Fruit fly (Drosophila melanogaster) whole organism, embryonic: Measurements from ENCODE around the gene Sfp33A1.

Source experiments
- CG10267 ChIP-seq: fragments of 200-800 bp; sonication (Bioruptor generic); optimal IDR thresholded peaks from 2 replicates; lab custom pipeline; 2018; ENCODE audit warnings: missing biosample characterization, mild to moderate bottlenecking, missing genetic modification characterization, moderate library complexity
- CG10543 ChIP-seq: fragments of 200-800 bp; sonication (Bioruptor generic); optimal IDR thresholded peaks from 3 replicates; lab custom pipeline; 2017; ENCODE audit warnings: missing biosample characterization, mild to moderate bottlenecking, missing genetic modification characterization, moderate library complexity
- CG14441 ChIP-seq: fragments of 200-800 bp; sonication (Bioruptor generic); IDR thresholded peaks from 2 replicates; pipeline ENCODE4 v1.3.6; 2022; ENCODE audit warnings: missing biosample characterization, missing genetic modification characterization
- CG14860 ChIP-seq: fragments of 200-800 bp; sonication (Bioruptor generic); IDR thresholded peaks from 3 replicates; pipeline ENCODE4 v1.3.6; 2022; ENCODE audit warnings: missing biosample characterization, missing genetic modification characterization; ENCODE audit not compliant: partially characterized antibody
- CG15073 ChIP-seq: fragments of 200-800 bp; sonication (Bioruptor generic); optimal IDR thresholded peaks from 2 replicates; lab custom pipeline; 2016; ENCODE audit warnings: missing biosample characterization, missing genetic modification characterization
- CG17912 ChIP-seq: fragments of 200-800 bp; sonication (Bioruptor generic); optimal IDR thresholded peaks from 2 replicates; lab custom pipeline; 2018; ENCODE audit warnings: missing biosample characterization, mild to moderate bottlenecking, missing genetic modification characterization
- CG18599 ChIP-seq: fragments of 200-800 bp; sonication (Bioruptor generic); optimal IDR thresholded peaks from 3 replicates; lab custom pipeline; 2017; ENCODE audit warnings: missing biosample characterization, missing genetic modification characterization, mild to moderate bottlenecking, moderate library complexity, missing genetic modification reagents
- CG2199 ChIP-seq: fragments of 200-800 bp; sonication (Bioruptor generic); IDR thresholded peaks from 3 replicates; pipeline ENCODE4 v1.3.6; 2022; ENCODE audit warnings: missing biosample characterization, missing genetic modification characterization
- CG3281 ChIP-seq: fragments of 200-800 bp; sonication (Bioruptor generic); optimal IDR thresholded peaks from 3 replicates; lab custom pipeline; 2017; ENCODE audit warnings: missing biosample characterization, mild to moderate bottlenecking, missing genetic modification characterization
- CG34376 ChIP-seq: fragments of 200-800 bp; sonication (Bioruptor generic); optimal IDR thresholded peaks from 2 replicates; lab custom pipeline; 2018; ENCODE audit warnings: missing biosample characterization, mild to moderate bottlenecking, missing genetic modification characterization
- CG42726 ChIP-seq: fragments of 200-800 bp; sonication (Bioruptor generic); IDR thresholded peaks from 2 replicates; pipeline ENCODE4 v1.3.6; 2022; ENCODE audit warnings: missing biosample characterization, missing genetic modification characterization; ENCODE audit not compliant: partially characterized antibody
- CG6689 ChIP-seq: fragments of 200-800 bp; sonication (Bioruptor generic); IDR thresholded peaks from 2 replicates; pipeline ENCODE4 v1.3.6; 2022; ENCODE audit warnings: missing biosample characterization, missing genetic modification characterization
- CG6813 ChIP-seq: fragments of 200-800 bp; sonication (Bioruptor generic); optimal IDR thresholded peaks from 2 replicates; lab custom pipeline; 2017; ENCODE audit warnings: missing biosample characterization, missing genetic modification characterization, mild to moderate bottlenecking, moderate library complexity, missing genetic modification reagents
- CG7963 ChIP-seq: fragments of 200-800 bp; sonication (Bioruptor generic); IDR thresholded peaks from 3 replicates; pipeline ENCODE4 v1.3.6; 2022; ENCODE audit warnings: missing biosample characterization, missing genetic modification characterization; ENCODE audit not compliant: partially characterized antibody
- CG8290 ChIP-seq, 3 experiments: fragments of 200-800 bp; sonication (Bioruptor generic); optimal IDR thresholded peaks; 2 replicates each; lab custom pipeline; 2016 to 2019; ENCODE audit warnings: missing biosample characterization in 3 of 3, missing genetic modification characterization in 3 of 3, mild to moderate bottlenecking in 2 of 3, moderate library complexity in 1 of 3
- CG8359 ChIP-seq: fragments of 200-800 bp; sonication (Bioruptor generic); optimal IDR thresholded peaks from 2 replicates; lab custom pipeline; 2017; ENCODE audit warnings: missing biosample characterization, mild to moderate bottlenecking, missing genetic modification characterization, borderline replicate concordance
- E2f1 ChIP-seq: fragments of 200-800 bp; sonication (Bioruptor generic); IDR thresholded peaks from 2 replicates; pipeline ENCODE4 v1.3.6; 2022; ENCODE audit warnings: missing biosample characterization, missing genetic modification characterization
- Ets65A ChIP-seq: fragments of 200-800 bp; sonication (Bioruptor generic); peaks from one replicate; lab custom pipeline; 2016; ENCODE audit warnings: missing biosample characterization, missing genetic modification characterization
- Fer1 ChIP-seq: fragments of 200-800 bp; sonication (Bioruptor generic); optimal IDR thresholded peaks from 2 replicates; lab custom pipeline; 2017; ENCODE audit warnings: missing biosample characterization, mild to moderate bottlenecking, missing genetic modification characterization
- GATAe ChIP-seq: fragments of 200-800 bp; sonication (Bioruptor generic); conservative IDR thresholded peaks from 2 replicates; pipeline ENCODE4 v1.3.6; 2022; ENCODE audit warnings: missing biosample characterization, missing genetic modification characterization
- HHEX ChIP-seq: fragments of 200-800 bp; sonication (Bioruptor generic); optimal IDR thresholded peaks from 3 replicates; lab custom pipeline; 2017; ENCODE audit warnings: missing biosample characterization, mild to moderate bottlenecking, missing genetic modification characterization, missing genetic modification reagents
- Hey ChIP-seq: fragments of 200-800 bp; sonication (Bioruptor generic); optimal IDR thresholded peaks from 3 replicates; lab custom pipeline; 2018; ENCODE audit warnings: missing biosample characterization, mild to moderate bottlenecking, missing genetic modification characterization
- NFAT ChIP-seq: fragments of 200-800 bp; sonication (Bioruptor generic); IDR thresholded peaks from 2 replicates; pipeline ENCODE4 v1.3.6; 2022; ENCODE audit warnings: missing biosample characterization, missing genetic modification characterization
- Neu2 ChIP-seq: fragments of 200-800 bp; sonication (Bioruptor generic); optimal IDR thresholded peaks from 3 replicates; lab custom pipeline; 2016; ENCODE audit warnings: missing biosample characterization, missing genetic modification characterization, borderline replicate concordance
- Nf-YB ChIP-seq: fragments of 200-800 bp; sonication (Bioruptor generic); optimal IDR thresholded peaks from 3 replicates; lab custom pipeline; 2019; ENCODE audit warnings: missing biosample characterization, mild to moderate bottlenecking, missing genetic modification characterization, moderate library complexity
- Nf-YC ChIP-seq: fragments of 200-800 bp; optimal IDR thresholded peaks from 3 replicates; lab custom pipeline; 2019; ENCODE audit warnings: missing biosample characterization, mild to moderate bottlenecking, missing genetic modification characterization, moderate library complexity
- Ptx1 ChIP-seq: fragments of 200-800 bp; sonication (Bioruptor generic); IDR thresholded peaks from 2 replicates; pipeline ENCODE4 v1.3.6; 2022; ENCODE audit warnings: missing biosample characterization, missing genetic modification characterization
- Stat92E ChIP-seq, 3 experiments: fragments of >200 bp in 2 of 3; fragments of 200-800 bp in 1 of 3; sonication (Bioruptor generic) in 1 of 3; optimal IDR thresholded peaks; 2 replicates each; lab custom pipeline; 2017 to 2019; ENCODE audit warnings: missing biosample characterization in 3 of 3, missing genetic modification characterization in 3 of 3, mild to moderate bottlenecking in 1 of 3, moderate library complexity in 1 of 3
- Vsx1 ChIP-seq: fragments of 200-800 bp; sonication (Bioruptor generic); optimal IDR thresholded peaks from 2 replicates; lab custom pipeline; 2017; ENCODE audit warnings: missing biosample characterization, mild to moderate bottlenecking, missing genetic modification characterization, missing genetic modification reagents
- bab2 ChIP-seq: fragments of 200-800 bp; sonication (Bioruptor generic); optimal IDR thresholded peaks from 2 replicates; lab custom pipeline; 2016; ENCODE audit warnings: missing biosample characterization, missing genetic modification characterization
- bsh ChIP-seq, 2 experiments: fragments of 200-800 bp; sonication (Bioruptor generic); optimal IDR thresholded peaks; 2 replicates each; lab custom pipeline; 2017 to 2018; ENCODE audit warnings: mild to moderate bottlenecking in 2 of 2, missing biosample characterization in 2 of 2, missing genetic modification characterization in 2 of 2, moderate library complexity in 1 of 2
- chinmo ChIP-seq: fragments of 200-800 bp; sonication (Bioruptor generic); IDR thresholded peaks from 4 replicates; pipeline ENCODE4 v1.3.6; 2022; ENCODE audit warnings: missing biosample characterization, missing genetic modification characterization; ENCODE audit not compliant: partially characterized antibody
- dati ChIP-seq: fragments of 200-800 bp; sonication (Bioruptor generic); IDR thresholded peaks from 2 replicates; pipeline ENCODE4 v1.3.6; 2022; ENCODE audit warnings: missing biosample characterization, missing genetic modification characterization
- exex ChIP-seq: fragments of 200-800 bp; sonication (Bioruptor generic); optimal IDR thresholded peaks from 4 replicates; lab custom pipeline; 2018; ENCODE audit warnings: missing biosample characterization, mild to moderate bottlenecking, missing genetic modification characterization, moderate library complexity
- grn ChIP-seq: fragments of 200-800 bp; sonication (Bioruptor generic); optimal IDR thresholded peaks from 3 replicates; lab custom pipeline; 2017; ENCODE audit warnings: missing biosample characterization, missing genetic modification characterization
- hb ChIP-seq: fragments of 200-800 bp; sonication (Bioruptor generic); IDR thresholded peaks from 3 replicates; pipeline ENCODE4 v1.3.6; 2022; ENCODE audit warnings: missing biosample characterization, missing genetic modification characterization; ENCODE audit not compliant: partially characterized antibody
- ind ChIP-seq: fragments of 200-800 bp; sonication (Bioruptor generic); optimal IDR thresholded peaks from 3 replicates; lab custom pipeline; 2016; ENCODE audit warnings: missing biosample characterization, missing genetic modification characterization
- lab ChIP-seq: fragments of 200-800 bp; sonication (Bioruptor generic); optimal IDR thresholded peaks from 3 replicates; lab custom pipeline; 2017; ENCODE audit warnings: missing biosample characterization, missing genetic modification characterization, mild to moderate bottlenecking, moderate library complexity, missing genetic modification reagents
- mirr ChIP-seq: fragments of 200-800 bp; sonication (Bioruptor generic); optimal IDR thresholded peaks from 3 replicates; lab custom pipeline; 2018; ENCODE audit warnings: missing biosample characterization, mild to moderate bottlenecking, missing genetic modification characterization
- run ChIP-seq: fragments of 200-800 bp; sonication (Bioruptor generic); optimal IDR thresholded peaks from 3 replicates; lab custom pipeline; 2018; ENCODE audit warnings: missing biosample characterization, mild to moderate bottlenecking, missing genetic modification characterization
- salm ChIP-seq: fragments of 200-800 bp; sonication (Bioruptor generic); optimal IDR thresholded peaks from 2 replicates; lab custom pipeline; 2018; ENCODE audit warnings: missing biosample characterization, mild to moderate bottlenecking, missing genetic modification characterization
- sd ChIP-seq: fragments of 200-800 bp; sonication (Bioruptor generic); optimal IDR thresholded peaks from 3 replicates; lab custom pipeline; 2018; ENCODE audit warnings: missing biosample characterization, mild to moderate bottlenecking, missing genetic modification characterization, moderate library complexity
- sens ChIP-seq: fragments of 200-800 bp; sonication (Bioruptor generic); peaks from one replicate; lab custom pipeline; 2016; ENCODE audit warnings: missing biosample characterization, missing genetic modification characterization
- sisA ChIP-seq: fragments of 200-800 bp; sonication (Bioruptor generic); IDR thresholded peaks from 2 replicates; pipeline ENCODE4 v1.3.6; 2022; ENCODE audit warnings: missing biosample characterization, missing genetic modification characterization
- sna ChIP-seq: fragments of 200-800 bp; sonication (Bioruptor generic); IDR thresholded peaks from 2 replicates; pipeline ENCODE4 v1.3.6; 2022; ENCODE audit warnings: missing biosample characterization, missing genetic modification characterization; ENCODE audit not compliant: partially characterized antibody
- sug ChIP-seq: fragments of 200-800 bp; optimal IDR thresholded peaks from 2 replicates; lab custom pipeline; 2019; ENCODE audit warnings: missing biosample characterization, mild to moderate bottlenecking, missing genetic modification characterization, moderate library complexity
- tin ChIP-seq: fragments of 200-800 bp; sonication (Bioruptor generic); optimal IDR thresholded peaks from 3 replicates; lab custom pipeline; 2016; ENCODE audit warnings: missing biosample characterization, missing genetic modification characterization
- vfl ChIP-seq: fragments of 200-800 bp; sonication (Bioruptor generic); optimal IDR thresholded peaks from 2 replicates; lab custom pipeline; 2016; ENCODE audit warnings: missing biosample characterization, missing genetic modification characterization
- vnd ChIP-seq: fragments of 200-800 bp; sonication (Bioruptor generic); IDR thresholded peaks from 3 replicates; pipeline ENCODE4 v1.3.6; 2022; ENCODE audit warnings: missing biosample characterization, missing genetic modification characterization; ENCODE audit not compliant: partially characterized antibody
- wdn ChIP-seq: fragments of 200-800 bp; sonication (Bioruptor generic); IDR thresholded peaks from 2 replicates; pipeline ENCODE4 v1.3.6; 2022; ENCODE audit warnings: missing biosample characterization, missing genetic modification characterization

Gene Sfp33A1

DNA sequence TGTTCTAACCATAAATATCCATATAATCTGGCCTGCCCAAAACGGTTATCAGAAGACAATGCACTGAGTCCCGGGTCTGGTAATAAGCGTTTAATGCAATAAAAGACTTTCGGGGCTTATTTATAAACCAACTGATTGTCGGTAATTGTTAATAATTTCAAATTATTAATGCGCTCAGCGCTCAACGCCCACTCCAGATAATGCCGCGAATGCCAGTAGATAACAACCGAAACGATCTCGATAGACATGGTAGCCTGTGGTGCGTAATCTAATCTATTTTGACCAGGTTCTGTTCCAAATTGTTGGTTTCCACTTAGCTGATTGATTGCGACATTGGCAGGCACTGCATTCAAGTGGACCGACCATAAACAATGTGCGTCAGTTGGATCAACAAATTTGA, 13.7 kb downstream of the Sfp33A1 start:
- no peak for TF ChIP-seq CG2199 (GFP tag; lab: Robert Waterston, UW)
- TF ChIP-seq salm (tag; lab: Kevin White, UChicago): peak; percentile 57
- no peak for TF ChIP-seq Nf-YB (GFP tag; lab: Kevin White, UChicago)
- no peak for TF ChIP-seq CG7963 (GFP tag; lab: Robert Waterston, UW)
- peak; percentile 33; the same call in 1 of the 2 replicates for TF ChIP-seq Ptx1 (GFP tag; lab: Robert Waterston, UW)
- no peak for TF ChIP-seq sna (GFP tag; lab: Robert Waterston, UW)
- TF ChIP-seq CG17912 (GFP tag; lab: Kevin White, UChicago): no peak
- TF ChIP-seq wdn (GFP tag; lab: Robert Waterston, UW): no peak
- peak; percentile 82 for TF ChIP-seq sug (tag; lab: Kevin White, UChicago)
- TF ChIP-seq chinmo (GFP tag; lab: Robert Waterston, UW): 0 out of 4 replicates have a peak, but pooled peaks have one; percentile 54
- TF ChIP-seq CG6813 (GFP tag; lab: Kevin White, UChicago): no peak
- TF ChIP-seq Ets65A: peak; percentile 81
- TF ChIP-seq CG10543 (GFP tag; lab: Kevin White, UChicago): peak; percentile 54
- TF ChIP-seq sens (GFP tag; lab: Kevin White, UChicago): peak; percentile 10
- TF ChIP-seq sd: peak; percentile 59
- no peak for TF ChIP-seq sisA (GFP tag; lab: Robert Waterston, UW)
- peak; percentile 99 for TF ChIP-seq exex (tag; lab: Kevin White, UChicago)
- TF ChIP-seq Nf-YC: no peak
- TF ChIP-seq E2f1: no peak
- TF ChIP-seq CG14860: no peak
- TF ChIP-seq hb (GFP tag; lab: Robert Waterston, UW): no peak
- TF ChIP-seq CG18599 (GFP tag; lab: Kevin White, UChicago): peak; percentile 10
- peak; percentile 82 for TF ChIP-seq GATAe (GFP tag; lab: Robert Waterston, UW)
- no peak for TF ChIP-seq HHEX (GFP tag; lab: Kevin White, UChicago)
- no peak for TF ChIP-seq CG6689 (GFP tag; lab: Robert Waterston, UW)
- peak; percentile 12 for TF ChIP-seq run
- peak; percentile 86 for TF ChIP-seq mirr
- TF ChIP-seq bsh (GFP tag; optimal IDR thresholded peaks at IDR 0.05; lab: Kevin White, UChicago): no peak
- no peak for TF ChIP-seq CG42726
- TF ChIP-seq grn: peak; percentile 87
- TF ChIP-seq Fer1 (GFP tag; lab: Kevin White, UChicago): peak; percentile 11
- peak; percentile 55; the same call in 1 of the 3 replicates for TF ChIP-seq vnd (GFP tag; lab: Robert Waterston, UW)
- TF ChIP-seq CG34376: peak; percentile 77
- peak; percentile 59 for TF ChIP-seq lab (GFP tag; lab: Kevin White, UChicago)
- TF ChIP-seq CG14441 (GFP tag; lab: Robert Waterston, UW): peak; percentile 23; the same call in 1 of the 2 replicates
- TF ChIP-seq CG8359 (GFP tag; lab: Kevin White, UChicago): no peak
- TF ChIP-seq Hey (tag; lab: Kevin White, UChicago): peak; percentile 92
- no peak for TF ChIP-seq dati (GFP tag; lab: Robert Waterston, UW)
- no peak for TF ChIP-seq vfl (GFP tag; lab: Kevin White, UChicago)

DNA sequence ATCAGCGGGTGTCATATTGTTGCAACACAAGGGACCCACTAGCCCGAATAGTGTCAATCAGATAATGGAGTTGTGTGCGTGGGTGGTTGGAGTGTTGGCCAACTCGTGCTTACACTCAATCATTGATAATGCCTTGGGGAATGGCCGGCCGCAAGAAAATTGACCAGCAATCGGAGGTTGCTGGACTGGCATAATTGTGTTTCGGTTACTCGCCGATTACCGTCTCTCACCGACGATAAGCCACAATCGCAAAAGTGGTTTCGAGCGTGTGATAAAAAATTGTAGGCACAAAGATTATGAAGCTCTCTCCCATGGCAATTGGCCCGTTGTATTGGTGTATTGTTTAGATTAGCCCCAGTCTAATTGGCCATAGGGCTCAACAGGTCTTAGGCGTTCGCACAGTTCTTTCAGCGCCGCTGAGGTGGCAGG, 15.7 kb downstream of the Sfp33A1 start, which contains the start of gene Vha100-5:
Gene Vha100-5 (plus strand): TSS at position 395 of the 429 bp plus-strand sequence.
- no peak for TF ChIP-seq CG15073 (GFP tag; lab: Kevin White, UChicago)
- no peak for TF ChIP-seq CG8290 (GFP tag; optimal IDR thresholded peaks at IDR 0.05; lab: Kevin White, UChicago)
- TF ChIP-seq CG8290 (tag; optimal IDR thresholded peaks at IDR 0.05; lab: Kevin White, UChicago): no peak
- no peak for TF ChIP-seq NFAT (GFP tag; lab: Robert Waterston, UW)
- no peak for TF ChIP-seq ind (GFP tag; lab: Kevin White, UChicago)
- no peak for TF ChIP-seq tin (GFP tag; lab: Kevin White, UChicago)
- no peak for TF ChIP-seq CG3281 (GFP tag; lab: Kevin White, UChicago)
- peak; percentile 67 for TF ChIP-seq Vsx1 (GFP tag; lab: Kevin White, UChicago)
- TF ChIP-seq bab2 (GFP tag; lab: Kevin White, UChicago): no peak
- no peak for TF ChIP-seq CG10267 (tag; lab: Kevin White, UChicago)
- no peak for TF ChIP-seq bsh (GFP tag; optimal IDR thresholded peaks at IDR 0.05; lab: Kevin White, UChicago)
- no peak for TF ChIP-seq Stat92E (GFP tag; optimal IDR thresholded peaks at IDR 0.05; lab: Kevin White, UChicago)
- peak; percentile 74 for TF ChIP-seq lab (GFP tag; lab: Kevin White, UChicago)
- no peak for TF ChIP-seq Neu2 (GFP tag; lab: Kevin White, UChicago)
